Worm (Caenorhabditis elegans) whole organism, late embryonic: ENCODE results near the gene C31E10.11.

Source experiments
- C38D4.7 ChIP-seq: fragments of 200-800 bp; sonication (Bioruptor generic); optimal IDR thresholded peaks from 2 replicates; lab custom pipeline; 2018; ENCODE audit warnings: mild to moderate bottlenecking, missing genetic modification characterization, moderate library complexity, missing compliant biosample characterization
- K09A11.1 ChIP-seq: sonication (generic microtip); optimal IDR thresholded peaks from 2 replicates; lab custom pipeline; 2017; ENCODE audit warnings: antibody characterized with exemption, mild to moderate bottlenecking, missing genetic modification characterization, missing compliant biosample characterization; ENCODE audit not compliant: insufficient read depth
- ahr-1 ChIP-seq: sonication (generic microtip); optimal IDR thresholded peaks from 2 replicates; lab custom pipeline; 2016; ENCODE audit warnings: missing genetic modification characterization, missing compliant biosample characterization
- ceh-14 ChIP-seq: sonication (generic microtip); optimal IDR thresholded peaks from 2 replicates; lab custom pipeline; 2016; ENCODE audit warnings: missing genotype, missing genetic modification characterization, missing compliant biosample characterization
- ceh-2 ChIP-seq: sonication (generic microtip); optimal IDR thresholded peaks from 2 replicates; lab custom pipeline; 2016; ENCODE audit warnings: missing genotype, missing genetic modification characterization, missing compliant biosample characterization
- ceh-22 ChIP-seq: sonication (generic microtip); optimal IDR thresholded peaks from 2 replicates; lab custom pipeline; 2017; ENCODE audit warnings: missing biosample characterization, missing genetic modification characterization
- ceh-30 ChIP-seq: fragments of 150-350 bp; optimal IDR thresholded peaks from 2 replicates; lab custom pipeline; 2014; ENCODE audit warnings: missing biosample characterization, missing genetic modification characterization
- ceh-34 ChIP-seq: sonication (generic microtip); optimal IDR thresholded peaks from 2 replicates; lab custom pipeline; 2016; ENCODE audit warnings: mild to moderate bottlenecking, missing genetic modification characterization, missing compliant biosample characterization
- ceh-45 ChIP-seq: fragments of 200-800 bp; sonication (Bioruptor generic); IDR thresholded peaks from 2 replicates; pipeline ENCODE4 v1.3.6; 2022; ENCODE audit warnings: missing genetic modification reagents, missing genetic modification characterization, missing compliant biosample characterization
- ceh-6 ChIP-seq: fragments of 200-800 bp; sonication (Bioruptor generic); optimal IDR thresholded peaks from 2 replicates; lab custom pipeline; 2018; ENCODE audit warnings: mild to moderate bottlenecking, missing genetic modification characterization, missing compliant biosample characterization
- che-1 ChIP-seq: sonication (generic microtip); optimal IDR thresholded peaks from 2 replicates; lab custom pipeline; 2016; ENCODE audit warnings: mild to moderate bottlenecking, missing genetic modification characterization, missing compliant biosample characterization
- dve-1 ChIP-seq: sonication (generic microtip); optimal IDR thresholded peaks from 2 replicates; lab custom pipeline; 2017; ENCODE audit warnings: antibody characterized with exemption, mild to moderate bottlenecking, missing genetic modification characterization, missing compliant biosample characterization
- eyg-1 ChIP-seq: sonication (generic microtip); optimal IDR thresholded peaks from 2 replicates; lab custom pipeline; 2016; ENCODE audit warnings: missing genotype, missing genetic modification characterization, missing compliant biosample characterization
- fkh-6 ChIP-seq: sonication (generic microtip); optimal IDR thresholded peaks from 2 replicates; lab custom pipeline; 2016; ENCODE audit warnings: missing genetic modification characterization, missing compliant biosample characterization
- gmeb-2 ChIP-seq: sonication (generic microtip); optimal IDR thresholded peaks from 2 replicates; lab custom pipeline; 2016; ENCODE audit warnings: missing genetic modification characterization, inconsistent platforms, missing compliant biosample characterization
- hlh-13 ChIP-seq: fragments of 200-800 bp; sonication (Bioruptor generic); optimal IDR thresholded peaks from 2 replicates; lab custom pipeline; 2018; ENCODE audit warnings: mild to moderate bottlenecking, missing genetic modification characterization, missing compliant biosample characterization
- hlh-30 ChIP-seq: sonication (generic microtip); optimal IDR thresholded peaks from 2 replicates; lab custom pipeline; 2017; ENCODE audit warnings: antibody characterized with exemption, missing genetic modification characterization, missing compliant biosample characterization; ENCODE audit not compliant: insufficient read depth
- lim-6 ChIP-seq: sonication (generic microtip); optimal IDR thresholded peaks from 2 replicates; lab custom pipeline; 2016; ENCODE audit warnings: missing genetic modification characterization, missing compliant biosample characterization
- lin-11 ChIP-seq: fragments of 200-800 bp; sonication (Bioruptor generic); optimal IDR thresholded peaks from 2 replicates; lab custom pipeline; 2018; ENCODE audit warnings: mild to moderate bottlenecking, missing genetic modification characterization, missing compliant biosample characterization
- mec-3 ChIP-seq: sonication (generic microtip); optimal IDR thresholded peaks from 2 replicates; lab custom pipeline; 2016; ENCODE audit warnings: borderline replicate concordance, missing genetic modification characterization, missing compliant biosample characterization
- nfya-1 ChIP-seq: sonication (generic microtip); optimal IDR thresholded peaks from 2 replicates; lab custom pipeline; 2017; ENCODE audit warnings: missing genetic modification characterization, mild to moderate bottlenecking, missing compliant biosample characterization, antibody characterized with exemption, moderate library complexity
- nhr-11 ChIP-seq: fragments of 150-350 bp; optimal IDR thresholded peaks from 2 replicates; lab custom pipeline; 2014; ENCODE audit warnings: missing biosample characterization, missing genetic modification characterization
- nhr-232 ChIP-seq: sonication (generic microtip); optimal IDR thresholded peaks from 2 replicates; lab custom pipeline; 2016; ENCODE audit warnings: missing genetic modification characterization, missing compliant biosample characterization
- pag-3 ChIP-seq: sonication (generic microtip); optimal IDR thresholded peaks from 2 replicates; lab custom pipeline; 2016; ENCODE audit warnings: missing compliant biosample characterization, missing genetic modification characterization, borderline replicate concordance
- pat-9 ChIP-seq: fragments of 200-800 bp; sonication (Bioruptor generic); optimal IDR thresholded peaks from 2 replicates; lab custom pipeline; 2018; ENCODE audit warnings: mild to moderate bottlenecking, missing genetic modification characterization, moderate library complexity, missing compliant biosample characterization
- pqm-1 ChIP-seq: sonication (generic microtip); optimal IDR thresholded peaks from 2 replicates; lab custom pipeline; 2016; ENCODE audit warnings: missing genetic modification characterization, missing compliant biosample characterization
- pros-1 ChIP-seq: fragments of 150-350 bp; optimal IDR thresholded peaks from 2 replicates; lab custom pipeline; 2014; ENCODE audit warnings: missing biosample characterization, missing genetic modification reagents, missing genetic modification characterization
- sdc-2 ChIP-seq: sonication (generic microtip); optimal IDR thresholded peaks from 2 replicates; lab custom pipeline; 2016; ENCODE audit warnings: missing genotype, missing genetic modification characterization, missing compliant biosample characterization
- sox-2 ChIP-seq: fragments of 200-800 bp; sonication (Bioruptor generic); IDR thresholded peaks from 2 replicates; pipeline ENCODE4 v1.3.6; 2022; ENCODE audit warnings: missing genetic modification reagents, missing genetic modification characterization, missing compliant biosample characterization
- sox-4 ChIP-seq: sonication (generic microtip); optimal IDR thresholded peaks from 2 replicates; lab custom pipeline; 2017; ENCODE audit warnings: mild to moderate bottlenecking, missing genetic modification characterization, inconsistent platforms, missing compliant biosample characterization
- tbx-7 ChIP-seq: sonication (generic microtip); optimal IDR thresholded peaks from 2 replicates; lab custom pipeline; 2016; ENCODE audit warnings: missing genotype, missing genetic modification characterization, missing compliant biosample characterization
- ttx-3 ChIP-seq: sonication (generic microtip); optimal IDR thresholded peaks from 2 replicates; lab custom pipeline; 2016; ENCODE audit warnings: missing genetic modification reagents, missing genetic modification characterization, missing compliant biosample characterization

Gene C31E10.11

ce11 chrX:13969257-13969968 lies 21.2 kb downstream of the C31E10.11 start (continued):
- TF ChIP-seq che-1 (tag; lab: Kevin White, UChicago): no peak
- TF ChIP-seq ceh-6 (GFP tag; lab: Kevin White, UChicago): no peak
- no peak for TF ChIP-seq sox-2
- TF ChIP-seq hlh-13 (GFP tag; lab: Kevin White, UChicago): no peak
- no peak for TF ChIP-seq pros-1 (tag; lab: Kevin White, UChicago)
- no peak for TF ChIP-seq sox-4 (tag; lab: Kevin White, UChicago)
- TF ChIP-seq hlh-30: peak; percentile 10
- no peak for TF ChIP-seq C38D4.7 (GFP tag; lab: Kevin White, UChicago)
- no peak for TF ChIP-seq ceh-22 (tag; lab: Kevin White, UChicago)
- TF ChIP-seq nhr-11: no peak
- peak; percentile 40 for TF ChIP-seq ceh-14
- no peak for TF ChIP-seq ceh-34 (tag; lab: Kevin White, UChicago)
- TF ChIP-seq pat-9: no peak
- TF ChIP-seq ceh-2: peak; percentile 8
- TF ChIP-seq gmeb-2 (tag; lab: Kevin White, UChicago): no peak

DNA sequence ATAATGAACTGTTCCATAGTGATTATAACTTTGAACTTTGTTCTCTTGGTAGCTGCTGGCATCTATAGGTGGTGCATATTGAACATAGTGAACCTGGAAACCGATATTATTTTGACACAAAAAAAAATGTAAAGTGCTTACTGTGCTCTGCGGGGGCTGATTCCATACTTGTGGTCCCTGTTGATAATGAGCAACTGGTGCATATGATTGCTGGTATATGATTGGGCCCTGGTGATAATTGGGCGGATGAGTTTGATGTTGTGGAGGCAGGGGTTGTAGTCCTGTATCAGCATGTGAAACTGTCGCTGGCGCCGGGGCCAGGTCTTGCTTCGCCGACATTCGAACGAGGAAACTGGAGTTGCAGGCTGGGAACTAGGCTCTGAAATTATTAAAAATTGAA lies 22.3 kb downstream of the C31E10.11 start, which contains the start of gene pqn-39:
Gene pqn-39 (minus strand): TSS at position 385 of the 400 bp plus-strand sequence.
- no peak for TF ChIP-seq K09A11.1 (tag; lab: Kevin White, UChicago)
- TF ChIP-seq hlh-13 (GFP tag; lab: Kevin White, UChicago): no peak
- no peak for TF ChIP-seq tbx-7 (tag; lab: Kevin White, UChicago)

DNA sequence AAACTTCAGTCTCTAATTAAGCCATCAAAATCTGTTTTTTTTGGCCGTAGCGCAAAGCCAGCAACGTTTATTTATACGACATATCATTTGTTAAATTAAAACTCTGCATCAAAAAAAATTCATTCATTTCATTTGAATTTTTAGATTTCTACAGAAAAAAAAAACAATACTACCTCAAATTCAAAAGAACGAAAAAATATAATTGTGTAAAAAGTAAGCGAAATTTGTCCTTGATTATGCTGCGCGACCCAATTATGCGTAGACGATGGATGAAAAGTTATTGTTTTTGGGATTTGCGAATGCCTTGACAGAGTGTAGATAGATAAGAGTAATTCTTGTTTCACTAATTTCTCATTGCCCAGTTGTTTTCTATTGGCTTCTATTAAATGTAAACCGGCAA lies 27.4 kb downstream of the C31E10.11 start, which contains the start of gene F48F7.3:
Gene F48F7.3 (plus strand): TSS at position 301 of the 400 bp plus-strand sequence.
- TF ChIP-seq dve-1 (tag; lab: Kevin White, UChicago) (no peak), nfya-1 (tag; lab: Kevin White, UChicago) (no peak)

- TF ChIP-seq lin-11 (tag; lab: Kevin White, UChicago) (no peak), ceh-14 (no peak), mec-3 (no peak), ceh-45 (GFP tag; lab: Robert Waterston, UW) (no peak), eyg-1 (tag; lab: Kevin White, UChicago) (no peak), sdc-2 (tag; lab: Kevin White, UChicago) (no peak), ceh-22 (tag; lab: Kevin White, UChicago) (no peak), pros-1 (tag; lab: Kevin White, UChicago) (no peak)
- TF ChIP-seq, all 69 proteins: peak for 0
Measured at ce11 chrX:13959849-13960248, 30.7 kb downstream of the C31E10.11 start, which contains the start of gene syx-2. Gene syx-2, plus strand, starts transcription at chrX:13960149.

DNA sequence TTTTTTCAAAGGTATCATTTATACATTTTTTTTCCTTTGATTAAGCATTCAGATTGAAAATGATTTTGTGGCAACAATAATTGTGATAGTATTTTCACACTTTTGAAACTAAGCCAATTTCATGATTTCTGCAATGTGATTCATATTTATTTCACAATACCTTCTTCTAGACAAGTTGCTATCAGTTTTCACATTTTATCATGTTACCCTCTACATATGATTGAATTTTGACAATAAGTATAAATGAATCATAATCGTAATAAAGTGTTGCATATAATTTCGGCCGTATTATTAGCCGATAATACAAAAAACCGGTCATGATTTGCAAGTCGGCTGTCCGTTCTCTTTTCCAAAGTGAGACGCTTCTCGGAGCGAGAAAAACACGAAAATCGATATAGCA lies 31.2 kb downstream of the C31E10.11 start:
- no peak for TF ChIP-seq ahr-1 (tag; lab: Kevin White, UChicago)
- TF ChIP-seq ttx-3: no peak
- TF ChIP-seq ceh-45 (GFP tag; lab: Robert Waterston, UW): no peak
- no peak for TF ChIP-seq che-1 (tag; lab: Kevin White, UChicago)
- TF ChIP-seq pag-3 (tag; lab: Kevin White, UChicago): no peak
- no peak for TF ChIP-seq ceh-34 (tag; lab: Kevin White, UChicago)
- TF ChIP-seq nhr-232: no peak
- no peak for TF ChIP-seq pros-1 (tag; lab: Kevin White, UChicago)
- TF ChIP-seq lim-6: no peak

DNA sequence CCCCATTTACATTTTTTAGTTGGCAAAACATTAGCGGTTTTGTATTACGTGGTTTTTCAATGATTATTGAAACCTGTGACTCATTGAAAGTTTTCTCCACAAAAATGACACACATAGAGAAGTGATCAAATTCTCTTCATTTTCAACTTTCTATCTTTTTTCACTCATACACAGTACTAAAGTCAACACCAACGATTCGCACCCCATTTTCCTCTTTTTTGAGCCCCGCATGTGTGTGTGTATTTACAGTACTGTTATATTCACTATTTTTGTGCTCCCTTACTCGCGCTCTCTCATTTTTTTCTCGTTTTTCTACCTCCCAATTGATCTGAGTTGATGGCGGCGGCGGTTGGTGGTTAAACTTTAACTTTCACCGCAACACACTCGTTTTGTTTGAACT lies 32.1 kb downstream of the C31E10.11 start:
- TF ChIP-seq eyg-1 (tag; lab: Kevin White, UChicago): no peak
- no peak for TF ChIP-seq lim-6
- no peak for TF ChIP-seq C38D4.7 (GFP tag; lab: Kevin White, UChicago)
- TF ChIP-seq hlh-30: no peak
- TF ChIP-seq pqm-1 (tag; lab: Kevin White, UChicago): no peak
- TF ChIP-seq ceh-30: no peak
- TF ChIP-seq nhr-11: no peak
- TF ChIP-seq lin-11 (tag; lab: Kevin White, UChicago): no peak
- no peak for TF ChIP-seq fkh-6
